Worm (Caenorhabditis elegans) whole organism, young adult: Measurements from ENCODE around the gene tbb-1.

Experiments
- F22D6.2 ChIP-seq: sonication (generic microtip); optimal IDR thresholded peaks from 2 replicates; lab custom pipeline; 2016; ENCODE audit warnings: mild to moderate bottlenecking, missing genetic modification characterization, missing compliant biosample characterization
- F37B4.10 ChIP-seq: fragments of 200-800 bp; sonication (Bioruptor generic); IDR thresholded peaks from 2 replicates; pipeline ENCODE4 v1.3.6; 2022; ENCODE audit warnings: missing genetic modification characterization, missing compliant biosample characterization
- K12H6.12 ChIP-seq: fragments of 200-800 bp; sonication (Bioruptor generic); optimal IDR thresholded peaks from 2 replicates; lab custom pipeline; 2018; ENCODE audit warnings: mild to moderate bottlenecking, missing genetic modification characterization, missing compliant biosample characterization
- T07F8.4 ChIP-seq: sonication (generic microtip); optimal IDR thresholded peaks from 2 replicates; lab custom pipeline; 2016; ENCODE audit warnings: mild to moderate bottlenecking, missing genetic modification characterization, moderate library complexity, missing compliant biosample characterization
- Y53G8AR.9 ChIP-seq: fragments of 200-800 bp; sonication (Bioruptor generic); conservative IDR thresholded peaks from 2 replicates; pipeline ENCODE4 v1.3.6; 2022; ENCODE audit warnings: missing genetic modification reagents, missing genetic modification characterization, missing compliant biosample characterization
- ZK185.1 ChIP-seq: sonication (generic microtip); optimal IDR thresholded peaks from 2 replicates; lab custom pipeline; 2016; ENCODE audit warnings: mild to moderate bottlenecking, missing genetic modification characterization, missing compliant biosample characterization; ENCODE audit not compliant: poor library complexity, severe bottlenecking
- akir-1 ChIP-seq: fragments of 200-800 bp; sonication (Bioruptor generic); optimal IDR thresholded peaks from 2 replicates; lab custom pipeline; 2018; ENCODE audit warnings: mild to moderate bottlenecking, missing genetic modification characterization, moderate library complexity, missing compliant biosample characterization
- ama-1 ChIP-seq, 3 experiments: fragments of 150-350 bp in 1 of 3; sonication (generic microtip) in 2 of 3; optimal IDR thresholded peaks; 2 replicates each; lab custom pipeline; 2014 to 2018; ENCODE audit warnings: missing biosample characterization in 2 of 3, missing genetic modification characterization in 2 of 3, missing genetic modification reagents in 2 of 3
- aptf-2 ChIP-seq: fragments of 200-800 bp; sonication (Bioruptor generic); conservative IDR thresholded peaks from 2 replicates; pipeline ENCODE4 v1.3.6; 2022; ENCODE audit warnings: missing genetic modification reagents, missing genetic modification characterization, missing compliant biosample characterization
- atf-7 ChIP-seq: sonication (generic microtip); optimal IDR thresholded peaks from 2 replicates; lab custom pipeline; 2017; ENCODE audit warnings: mild to moderate bottlenecking, missing genetic modification characterization, missing compliant biosample characterization
- attf-5 ChIP-seq: fragments of 200-800 bp; sonication (Bioruptor generic); optimal IDR thresholded peaks from 2 replicates; lab custom pipeline; 2018; ENCODE audit warnings: mild to moderate bottlenecking, missing genetic modification characterization, missing compliant biosample characterization
- cebp-1 ChIP-seq, 2 experiments: fragments of 200-800 bp in 1 of 2; sonication (Bioruptor generic) in 1 of 2; sonication (generic microtip) in 1 of 2; IDR thresholded peaks in 1 of 2; optimal IDR thresholded peaks in 1 of 2; 2 replicates each; pipeline versions ENCODE4 v1.3.6 to Lab custom; 2017 to 2022; ENCODE audit warnings: missing compliant biosample characterization in 2 of 2, missing genetic modification characterization in 2 of 2, mild to moderate bottlenecking in 1 of 2, missing genetic modification reagents in 1 of 2, moderate library complexity in 1 of 2
- cebp-2 ChIP-seq: fragments of 200-800 bp; sonication (Bioruptor generic); IDR thresholded peaks from 2 replicates; pipeline ENCODE4 v1.3.6; 2022; ENCODE audit warnings: missing genetic modification characterization, missing compliant biosample characterization
- ceh-40 ChIP-seq: fragments of 200-800 bp; sonication (Bioruptor generic); IDR thresholded peaks from 2 replicates; pipeline ENCODE4 v1.3.6; 2022; ENCODE audit warnings: missing genetic modification characterization, missing compliant biosample characterization
- ceh-58 ChIP-seq: fragments of 200-800 bp; sonication (Bioruptor generic); IDR thresholded peaks from 2 replicates; pipeline ENCODE4 v1.3.6; 2022; ENCODE audit warnings: missing genetic modification characterization, missing compliant biosample characterization
- dox-1 ChIP-seq: fragments of 200-800 bp; sonication (Bioruptor generic); IDR thresholded peaks from 2 replicates; pipeline ENCODE4 v1.3.6; 2022; ENCODE audit warnings: missing genetic modification reagents, missing genetic modification characterization, missing compliant biosample characterization
- dpl-1 ChIP-seq: fragments of 150-350 bp; optimal IDR thresholded peaks from 2 replicates; lab custom pipeline; 2014; ENCODE audit warnings: missing biosample characterization, missing genetic modification reagents, missing genetic modification characterization
- egl-18 ChIP-seq: fragments of 200-800 bp; sonication (Bioruptor generic); IDR thresholded peaks from 2 replicates; pipeline ENCODE4 v1.3.6; 2022; ENCODE audit warnings: missing genetic modification reagents, missing genetic modification characterization, missing compliant biosample characterization
- egrh-3 ChIP-seq: fragments of 200-800 bp; sonication (Bioruptor generic); IDR thresholded peaks from 2 replicates; pipeline ENCODE4 v1.3.6; 2022; ENCODE audit warnings: missing genetic modification reagents, missing genetic modification characterization, missing compliant biosample characterization
- gei-17 ChIP-seq: fragments of 200-800 bp; sonication (Bioruptor generic); optimal IDR thresholded peaks from 2 replicates; lab custom pipeline; 2018; ENCODE audit warnings: mild to moderate bottlenecking, missing genetic modification characterization, missing compliant biosample characterization
- hmg-1.2 ChIP-seq: fragments of 200-800 bp; sonication (Bioruptor generic); IDR thresholded peaks from 2 replicates; pipeline ENCODE4 v1.3.6; 2022; ENCODE audit warnings: missing genetic modification reagents, missing genetic modification characterization, missing compliant biosample characterization
- let-607 ChIP-seq, 2 experiments: fragments of 200-800 bp in 1 of 2; sonication (Bioruptor generic) in 1 of 2; sonication (generic microtip) in 1 of 2; optimal IDR thresholded peaks; 2 replicates each; lab custom pipeline; 2016 to 2018; ENCODE audit warnings: mild to moderate bottlenecking in 2 of 2, missing compliant biosample characterization in 2 of 2, missing genetic modification characterization in 2 of 2, moderate library complexity in 2 of 2, missing genotype in 1 of 2
- lin-26 ChIP-seq: fragments of 200-800 bp; sonication (Bioruptor generic); IDR thresholded peaks from 2 replicates; pipeline ENCODE4 v1.3.6; 2022; ENCODE audit warnings: missing genetic modification reagents, missing genetic modification characterization, missing compliant biosample characterization
- lin-35 ChIP-seq, 3 experiments: fragments of 150-350 bp in 2 of 3; sonication (generic microtip) in 1 of 3; optimal IDR thresholded peaks; 2 replicates each; lab custom pipeline; 2014 to 2018; ENCODE audit warnings: missing biosample characterization in 3 of 3, missing genetic modification characterization in 3 of 3, missing genetic modification reagents in 3 of 3
- lin-40 ChIP-seq: sonication (generic microtip); optimal IDR thresholded peaks from 2 replicates; lab custom pipeline; 2016; ENCODE audit warnings: missing genetic modification characterization, mild to moderate bottlenecking, missing compliant biosample characterization, missing genotype, missing genetic modification reagents
- lin-54 ChIP-seq: fragments of 200-800 bp; sonication (Bioruptor generic); optimal IDR thresholded peaks from 2 replicates; lab custom pipeline; 2018; ENCODE audit warnings: mild to moderate bottlenecking, missing genetic modification characterization, missing compliant biosample characterization
- lsl-1 ChIP-seq: fragments of 200-800 bp; sonication (Bioruptor generic); optimal IDR thresholded peaks from 2 replicates; lab custom pipeline; 2018; ENCODE audit warnings: mild to moderate bottlenecking, missing genetic modification characterization, moderate library complexity, missing compliant biosample characterization
- lsy-27 ChIP-seq: sonication (generic microtip); optimal IDR thresholded peaks from 2 replicates; lab custom pipeline; 2017; ENCODE audit warnings: missing genetic modification characterization, mild to moderate bottlenecking, missing compliant biosample characterization, antibody characterized with exemption, missing genotype, borderline replicate concordance; ENCODE audit not compliant: insufficient read depth
- madf-10 ChIP-seq: sonication (generic microtip); optimal IDR thresholded peaks from 2 replicates; lab custom pipeline; 2016; ENCODE audit warnings: mild to moderate bottlenecking, missing genetic modification characterization, missing compliant biosample characterization
- madf-6 ChIP-seq: fragments of 200-800 bp; sonication (Bioruptor generic); IDR thresholded peaks from 2 replicates; pipeline ENCODE4 v1.3.6; 2022; ENCODE audit warnings: missing genetic modification reagents, missing genetic modification characterization, missing compliant biosample characterization
- mcd-1 ChIP-seq: fragments of 200-800 bp; sonication (Bioruptor generic); IDR thresholded peaks from 2 replicates; pipeline ENCODE4 v1.3.6; 2022; ENCODE audit warnings: missing genetic modification reagents, missing genetic modification characterization, missing compliant biosample characterization
- mel-28 ChIP-seq: sonication (generic microtip); optimal IDR thresholded peaks from 2 replicates; lab custom pipeline; 2016; ENCODE audit warnings: borderline replicate concordance, mild to moderate bottlenecking, missing genetic modification characterization, missing compliant biosample characterization
- nfya-2 ChIP-seq: fragments of 200-800 bp; sonication (Bioruptor generic); IDR thresholded peaks from 2 replicates; pipeline ENCODE4 v1.3.6; 2022; ENCODE audit warnings: missing genetic modification reagents, missing genetic modification characterization, missing compliant biosample characterization
- nhr-80 ChIP-seq: sonication (generic microtip); optimal IDR thresholded peaks from 2 replicates; lab custom pipeline; 2016; ENCODE audit warnings: missing genetic modification characterization, missing compliant biosample characterization
- pbrm-1 ChIP-seq: fragments of 200-800 bp; sonication (Bioruptor generic); IDR thresholded peaks from 2 replicates; pipeline ENCODE4 v1.3.6; 2022; ENCODE audit warnings: missing genetic modification reagents, missing genetic modification characterization, missing compliant biosample characterization
- rcor-1 ChIP-seq: fragments of 200-800 bp; sonication (Bioruptor generic); IDR thresholded peaks from 2 replicates; pipeline ENCODE4 v1.3.6; 2022; ENCODE audit warnings: missing genetic modification reagents, missing genetic modification characterization, missing compliant biosample characterization
- rpc-1 ChIP-seq, 2 experiments: fragments of 150-350 bp in 1 of 2; sonication (generic microtip) in 1 of 2; optimal IDR thresholded peaks; 2 replicates each; lab custom pipeline; 2014 to 2018; ENCODE audit warnings: missing biosample characterization in 1 of 2, missing genetic modification characterization in 1 of 2, missing genetic modification reagents in 1 of 2, missing genotype in 1 of 2
- snpc-1.1 ChIP-seq: sonication (generic microtip); optimal IDR thresholded peaks from 2 replicates; lab custom pipeline; 2017; ENCODE audit warnings: missing genetic modification characterization, mild to moderate bottlenecking, missing compliant biosample characterization, antibody characterized with exemption, moderate library complexity, missing genotype, missing genetic modification reagents; ENCODE audit not compliant: insufficient read depth
- snpc-3.4 ChIP-seq: sonication (generic microtip); optimal IDR thresholded peaks from 2 replicates; lab custom pipeline; 2017; ENCODE audit warnings: missing genetic modification characterization, mild to moderate bottlenecking, missing compliant biosample characterization, antibody characterized with exemption, moderate library complexity, missing genotype, missing genetic modification reagents
- snpc-4 ChIP-seq, 5 experiments: fragments of 150-350 bp in 1 of 5; sonication (generic microtip) in 4 of 5; optimal IDR thresholded peaks; 2 replicates each; lab custom pipeline; 2014 to 2018; ENCODE audit warnings: missing genetic modification characterization in 5 of 5, missing biosample characterization in 3 of 5, antibody characterized with exemption in 2 of 5, mild to moderate bottlenecking in 2 of 5, missing compliant biosample characterization in 2 of 5, missing genotype in 2 of 5, moderate library complexity in 2 of 5, missing genetic modification reagents in 1 of 5
- tlf-1 ChIP-seq: fragments of 200-800 bp; sonication (Bioruptor generic); optimal IDR thresholded peaks from 2 replicates; lab custom pipeline; 2018; ENCODE audit warnings: mild to moderate bottlenecking, missing genetic modification characterization, missing compliant biosample characterization
- zfh-2 ChIP-seq: fragments of 200-800 bp; sonication (Bioruptor generic); conservative IDR thresholded peaks from 2 replicates; pipeline ENCODE4 v1.3.6; 2022; ENCODE audit warnings: missing genetic modification reagents, missing genetic modification characterization, missing compliant biosample characterization
- ztf-18 ChIP-seq: sonication (generic microtip); optimal IDR thresholded peaks from 2 replicates; lab custom pipeline; 2016; ENCODE audit warnings: missing genotype, mild to moderate bottlenecking, missing genetic modification characterization, missing compliant biosample characterization
- ztf-25 ChIP-seq: fragments of 200-800 bp; sonication (Bioruptor generic); IDR thresholded peaks from 2 replicates; pipeline ENCODE4 v1.3.6; 2022; ENCODE audit warnings: missing genetic modification reagents, missing genetic modification characterization, missing compliant biosample characterization

Gene tbb-1

ce11 chrIII:10740518-10740917 lies 1.7 kb downstream of the tbb-1 start, which contains the start of gene K01G5.8 (continued):
- peak; percentile 29 for TF ChIP-seq snpc-1.1 (tag; lab: Kevin White, UChicago)
- no peak for TF ChIP-seq atf-7 (tag; lab: Kevin White, UChicago)
- TF ChIP-seq dpl-1, result no peak
- TF ChIP-seq lsy-27 (tag; lab: Kevin White, UChicago), result no peak
- TF ChIP-seq gei-17 (GFP tag; lab: Kevin White, UChicago), result no peak
- TF ChIP-seq T07F8.4 (tag; lab: Kevin White, UChicago), result no peak
- TF ChIP-seq ceh-58, result 0 out of 2 replicates have a peak, but pooled peaks have one; percentile 42
- peak; percentile 39 for TF ChIP-seq lin-54 (GFP tag; lab: Kevin White, UChicago)
- no peak for TF ChIP-seq nfya-2 (GFP tag; lab: Robert Waterston, UW)
- no peak for TF ChIP-seq akir-1 (GFP tag; lab: Kevin White, UChicago)
- TF ChIP-seq cebp-2 (GFP tag; lab: Robert Waterston, UW), result no peak
- TF ChIP-seq ZK185.1 (tag; lab: Kevin White, UChicago), result no peak
- no peak for TF ChIP-seq mel-28
- no peak for TF ChIP-seq egrh-3
- no peak for TF ChIP-seq F37B4.10 (GFP tag; lab: Robert Waterston, UW)
- TF ChIP-seq, all 124 proteins: peak for 24

- TF ChIP-seq lin-40 (peak; percentile 37), rpc-1 (optimal IDR thresholded peaks at IDR 0.05; lab: Kevin White, UChicago) (no peak), rpc-1 (tag; optimal IDR thresholded peaks at IDR 0.05; lab: Kevin White, UChicago) (no peak), dox-1 (GFP tag; lab: Robert Waterston, UW) (peak; percentile 51; the same call in 1 of the 2 replicates), F22D6.2 (tag; lab: Kevin White, UChicago) (no peak), ZK185.1 (tag; lab: Kevin White, UChicago) (peak; percentile 35), attf-5 (GFP tag; lab: Kevin White, UChicago) (peak; percentile 78), snpc-4 (GFP tag; optimal IDR thresholded peaks at IDR 0.05; lab: Kevin White, UChicago) (no peak), snpc-4 (tag; optimal IDR thresholded peaks at IDR 0.05; lab: Kevin White, UChicago) (peak in 1 of 4 experiments; percentile 14), aptf-2 (GFP tag; lab: Robert Waterston, UW) (no peak), ama-1 (optimal IDR thresholded peaks at IDR 0.05; lab: Kevin White, UChicago) (no peak), ama-1 (GFP tag; optimal IDR thresholded peaks at IDR 0.05; lab: Kevin White, UChicago) (peak in 1 of 2 experiments; percentile 7), pbrm-1 (GFP tag; lab: Robert Waterston, UW) (peak; percentile 55), madf-10 (peak; percentile 30), ztf-18 (peak; percentile 27), ceh-40 (GFP tag; lab: Robert Waterston, UW) (no peak), egl-18 (no peak), ztf-25 (GFP tag; lab: Robert Waterston, UW) (0 out of 2 replicates have a peak, but pooled peaks have one; percentile 34), mcd-1 (GFP tag; lab: Robert Waterston, UW) (peak; percentile 62), hmg-1.2 (GFP tag; lab: Robert Waterston, UW) (peak; percentile 42; the same call in 1 of the 2 replicates), let-607 (tag; optimal IDR thresholded peaks at IDR 0.05; lab: Kevin White, UChicago) (peak; percentile 65 to 80), zfh-2 (peak; percentile 61), madf-6 (GFP tag; lab: Robert Waterston, UW) (peak; percentile 37), nhr-80 (tag; lab: Kevin White, UChicago) (peak; percentile 45), cebp-1 (GFP tag; IDR thresholded peaks at IDR 0.05; lab: Robert Waterston, UW) (no peak), cebp-1 (tag; optimal IDR thresholded peaks at IDR 0.05; lab: Kevin White, UChicago) (peak; percentile 48), tlf-1 (GFP tag; lab: Kevin White, UChicago) (no peak), lin-26 (GFP tag; lab: Robert Waterston, UW) (peak; percentile 76), rcor-1 (GFP tag; lab: Robert Waterston, UW) (0 out of 2 replicates have a peak, but pooled peaks have one; percentile 5), lsl-1 (GFP tag; lab: Kevin White, UChicago) (no peak), lin-35 (GFP tag; optimal IDR thresholded peaks at IDR 0.05; lab: Kevin White, UChicago) (peak in 1 of 3 experiments; percentile 34), snpc-3.4 (tag; lab: Kevin White, UChicago) (no peak), K12H6.12 (tag; lab: Kevin White, UChicago) (peak; percentile 53), Y53G8AR.9 (GFP tag; lab: Robert Waterston, UW) (0 out of 2 replicates have a peak, but pooled peaks have one; percentile 20)
Observed at ce11 chrIII:10739902-10740301, 2.3 kb downstream of the tbb-1 start.
